Worm (Caenorhabditis elegans) whole organism, early embryonic: ENCODE measurements around the gene acbp-3.

Source experiments
- B0310.2 ChIP-seq: sonication (generic microtip); optimal IDR thresholded peaks from 2 replicates; lab custom pipeline; 2016; ENCODE audit warnings: mild to moderate bottlenecking, missing genetic modification characterization, missing compliant biosample characterization
- F13C5.2 ChIP-seq: sonication (generic microtip); optimal IDR thresholded peaks from 2 replicates; lab custom pipeline; 2017; ENCODE audit warnings: mild to moderate bottlenecking, missing genetic modification characterization, inconsistent platforms, missing compliant biosample characterization
- aly-1 ChIP-seq: sonication (generic microtip); optimal IDR thresholded peaks from 2 replicates; lab custom pipeline; 2016; ENCODE audit warnings: missing genetic modification characterization, missing compliant biosample characterization
- ama-1 ChIP-seq: fragments of 150-350 bp; optimal IDR thresholded peaks from 2 replicates; lab custom pipeline; 2014
- ceh-13 ChIP-seq: fragments of 200-800 bp; sonication (Bioruptor generic); optimal IDR thresholded peaks from 2 replicates; lab custom pipeline; 2018; ENCODE audit warnings: mild to moderate bottlenecking, missing genetic modification characterization, missing compliant biosample characterization
- ceh-36 ChIP-seq: sonication (generic microtip); optimal IDR thresholded peaks from 2 replicates; lab custom pipeline; 2016; ENCODE audit warnings: missing genetic modification characterization, inconsistent platforms, missing compliant biosample characterization
- ets-7 ChIP-seq: sonication (generic microtip); optimal IDR thresholded peaks from 2 replicates; lab custom pipeline; 2016; ENCODE audit warnings: missing genotype, missing genetic modification characterization, missing compliant biosample characterization
- flt-1 ChIP-seq: fragments of 200-800 bp; sonication (Bioruptor generic); IDR thresholded peaks from 2 replicates; pipeline ENCODE4 v1.3.6; 2022; ENCODE audit warnings: missing genetic modification characterization, missing compliant biosample characterization
- hmbx-1 ChIP-seq: sonication (generic microtip); optimal IDR thresholded peaks from 2 replicates; lab custom pipeline; 2016; ENCODE audit warnings: mild to moderate bottlenecking, missing genetic modification characterization, missing compliant biosample characterization
- hmg-4 ChIP-seq: fragments of 200-800 bp; sonication (Bioruptor generic); optimal IDR thresholded peaks from 2 replicates; lab custom pipeline; 2018; ENCODE audit warnings: mild to moderate bottlenecking, missing genetic modification characterization, missing compliant biosample characterization
- hnd-1 ChIP-seq: sonication (generic microtip); optimal IDR thresholded peaks from 2 replicates; lab custom pipeline; 2016; ENCODE audit warnings: missing genetic modification characterization, missing compliant biosample characterization
- pes-1 ChIP-seq: fragments of 200-800 bp; sonication (Bioruptor generic); IDR thresholded peaks from 2 replicates; pipeline ENCODE4 v1.3.6; 2022; ENCODE audit warnings: missing genetic modification reagents, missing genetic modification characterization, missing compliant biosample characterization
- scrt-1 ChIP-seq: fragments of 200-800 bp; sonication (Bioruptor generic); IDR thresholded peaks from 2 replicates; pipeline ENCODE4 v1.3.6; 2022; ENCODE audit warnings: missing genetic modification characterization, missing compliant biosample characterization
- sea-1 ChIP-seq: fragments of 200-800 bp; sonication (Bioruptor generic); conservative IDR thresholded peaks from 2 replicates; pipeline ENCODE4 v1.3.6; 2022; ENCODE audit warnings: missing genetic modification characterization, missing compliant biosample characterization
- tbx-11 ChIP-seq: fragments of 200-800 bp; sonication (Bioruptor generic); IDR thresholded peaks from 2 replicates; pipeline ENCODE4 v1.3.6; 2022; ENCODE audit warnings: missing genetic modification characterization, missing compliant biosample characterization
- tbx-37 ChIP-seq: fragments of 200-800 bp; sonication (Bioruptor generic); conservative IDR thresholded peaks from 2 replicates; pipeline ENCODE4 v1.3.6; 2022; ENCODE audit warnings: missing genetic modification reagents, missing genetic modification characterization, missing compliant biosample characterization
- tra-4 ChIP-seq: sonication (generic microtip); optimal IDR thresholded peaks from 2 replicates; lab custom pipeline; 2017; ENCODE audit warnings: missing genetic modification characterization, missing compliant biosample characterization

acbp-3 gene

DNA sequence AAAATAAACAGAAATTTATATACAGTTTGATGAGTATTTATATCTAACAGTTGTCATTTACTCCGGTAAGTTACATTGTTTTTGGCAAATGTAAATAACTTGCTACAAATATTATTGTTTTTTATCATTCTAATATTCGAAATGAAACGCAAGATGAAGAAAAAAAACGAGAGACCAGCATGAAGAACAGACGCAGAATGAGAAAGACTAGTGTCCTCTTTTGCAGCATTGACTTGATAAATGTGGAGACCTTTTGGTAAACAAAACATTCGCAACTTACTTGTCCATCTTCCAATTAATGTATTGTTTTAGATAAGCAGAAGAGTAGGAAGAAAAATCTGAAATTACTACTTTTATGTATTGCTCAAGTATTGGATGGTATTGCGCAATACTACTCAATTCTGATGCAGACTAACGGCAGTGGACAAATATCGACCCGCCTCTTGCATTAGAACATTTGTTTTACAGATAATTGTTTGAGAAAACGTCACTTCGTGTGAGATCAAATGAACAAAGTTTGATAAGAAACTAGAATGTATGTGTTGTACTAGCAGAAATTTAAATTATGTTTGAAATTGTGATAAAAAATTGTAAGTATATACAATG is 25.8 kb upstream of the acbp-3 start, which contains the start of gene pgp-6:
Gene pgp-6, minus strand, starts transcription at position 288 of the 606 bp plus-strand sequence.
- no peak for TF ChIP-seq tbx-11 (GFP tag; lab: Robert Waterston, UW)
- no peak for TF ChIP-seq B0310.2 (tag; lab: Kevin White, UChicago)
- no peak for TF ChIP-seq tbx-37 (GFP tag; lab: Robert Waterston, UW)
- TF ChIP-seq scrt-1 (GFP tag; lab: Robert Waterston, UW) = no peak
- no peak for TF ChIP-seq hmbx-1 (tag; lab: Kevin White, UChicago)
- no peak for TF ChIP-seq ama-1 (lab: Kevin White, UChicago)
- TF ChIP-seq flt-1 (GFP tag; lab: Robert Waterston, UW) = no peak
- TF ChIP-seq hnd-1 = no peak
- TF ChIP-seq ceh-36 (tag; lab: Kevin White, UChicago) = no peak
- no peak for TF ChIP-seq pes-1 (GFP tag; lab: Robert Waterston, UW)
- no peak for TF ChIP-seq ets-7 (tag; lab: Kevin White, UChicago)
- TF ChIP-seq aly-1 = no peak
- no peak for TF ChIP-seq tra-4 (tag; lab: Kevin White, UChicago)

DNA sequence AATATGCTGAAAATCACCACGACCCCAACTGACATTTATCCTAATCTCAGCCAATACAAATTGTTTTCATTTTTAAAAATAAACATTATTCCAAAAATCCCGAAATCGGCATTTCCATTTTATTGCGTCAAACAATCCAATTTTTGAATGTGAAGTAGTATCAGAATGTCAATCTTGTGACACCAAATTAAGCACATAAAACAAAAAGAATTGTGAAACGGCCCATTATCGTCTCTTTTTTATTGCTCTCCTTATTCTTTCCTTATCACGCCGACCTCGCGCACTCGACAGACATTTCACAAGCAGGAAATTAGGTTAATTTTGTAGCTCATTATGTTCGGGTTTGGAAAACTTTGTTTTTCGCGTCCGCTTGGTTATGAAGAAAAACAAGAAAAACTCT is 22.6 kb upstream of the acbp-3 start, which contains the start of gene T21E8.4:
Gene T21E8.4, plus strand, starts transcription at position 301 of the 400 bp plus-strand sequence.
- no peak for TF ChIP-seq tbx-11 (GFP tag; lab: Robert Waterston, UW)
- TF ChIP-seq hmbx-1 (tag; lab: Kevin White, UChicago) = no peak

DNA sequence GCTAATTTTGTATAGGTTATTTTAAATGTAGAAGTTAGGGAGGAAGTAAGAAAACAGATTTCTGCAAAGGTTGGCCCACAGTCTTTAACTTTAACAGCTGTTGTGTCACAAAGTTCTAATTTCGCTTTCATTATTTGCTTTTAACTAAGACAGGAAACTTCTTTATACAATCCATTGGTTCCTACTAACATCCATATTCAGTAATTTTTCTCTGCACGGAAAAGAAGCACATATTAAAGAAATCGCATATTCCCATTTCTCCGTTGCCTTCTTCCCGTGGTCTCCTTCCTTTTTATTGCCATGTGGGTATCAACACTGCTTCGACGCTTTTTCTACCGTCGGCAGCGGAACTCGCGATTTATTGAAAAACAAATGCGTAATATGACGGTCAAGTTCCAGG is 21.1 kb upstream of the acbp-3 start, which contains the start of gene T21E8.6:
Gene T21E8.6, plus strand, starts transcription at position 301 of the 400 bp plus-strand sequence.
- TF ChIP-seq ceh-13 (no peak), ama-1 (lab: Kevin White, UChicago) (no peak)

DNA sequence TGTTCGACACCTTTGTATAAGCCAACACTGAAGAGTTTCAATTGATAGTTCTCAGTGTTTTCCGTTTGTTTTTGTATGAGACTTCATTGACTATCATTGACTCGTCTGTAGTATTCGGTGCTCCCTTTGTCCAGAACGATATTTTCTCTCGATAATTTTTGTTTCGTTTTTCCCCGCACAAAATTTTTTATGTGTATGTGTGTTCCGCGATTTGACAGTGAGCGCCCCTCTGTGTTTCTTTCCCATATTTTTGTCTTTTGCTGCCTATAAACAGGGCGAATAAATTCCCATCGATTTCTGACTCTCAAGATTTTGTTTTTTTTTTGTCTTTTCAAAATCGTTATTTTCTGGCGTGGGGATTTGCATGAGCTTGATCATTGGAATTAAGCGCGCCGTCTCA is 19.9 kb upstream of the acbp-3 start, which contains the start of gene T21E8.7:
Gene T21E8.7, plus strand, starts transcription at position 301 of the 400 bp plus-strand sequence.
- TF ChIP-seq tra-4 (tag; lab: Kevin White, UChicago) (no peak), ceh-36 (tag; lab: Kevin White, UChicago) (no peak), B0310.2 (tag; lab: Kevin White, UChicago) (no peak), ama-1 (lab: Kevin White, UChicago) (no peak), hnd-1 (no peak), aly-1 (no peak), hmbx-1 (tag; lab: Kevin White, UChicago) (no peak), scrt-1 (GFP tag; lab: Robert Waterston, UW) (no peak), pes-1 (GFP tag; lab: Robert Waterston, UW) (no peak), flt-1 (GFP tag; lab: Robert Waterston, UW) (no peak), tbx-37 (GFP tag; lab: Robert Waterston, UW) (no peak), ets-7 (tag; lab: Kevin White, UChicago) (no peak), tbx-11 (GFP tag; lab: Robert Waterston, UW) (no peak)

DNA sequence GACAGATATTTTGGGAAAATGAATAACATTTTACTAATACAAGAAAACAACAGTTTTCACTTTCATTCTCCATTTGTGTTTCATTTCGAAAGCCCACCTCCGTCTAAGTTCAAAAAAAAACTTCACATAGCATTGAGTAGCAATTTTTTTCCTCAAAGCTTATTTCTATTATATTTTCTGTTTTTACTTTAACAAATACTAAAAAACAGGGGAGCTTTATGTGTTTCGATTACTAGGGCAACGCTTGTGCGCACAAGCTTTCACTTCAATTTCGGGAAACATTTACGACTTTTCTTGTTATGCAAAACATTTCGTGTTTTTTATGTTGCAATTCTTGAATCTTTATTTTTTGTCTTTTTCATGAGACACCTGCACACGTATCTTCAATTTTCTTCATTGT is 17.2 kb upstream of the acbp-3 start, which contains the start of gene T21E8.5:
Gene T21E8.5, plus strand, starts transcription at position 301 of the 400 bp plus-strand sequence.
- TF ChIP-seq B0310.2 (tag; lab: Kevin White, UChicago) (no peak), sea-1 (GFP tag; lab: Robert Waterston, UW) (no peak), ceh-13 (no peak), ceh-36 (tag; lab: Kevin White, UChicago) (no peak), tbx-37 (GFP tag; lab: Robert Waterston, UW) (no peak), ama-1 (lab: Kevin White, UChicago) (no peak), hmg-4 (GFP tag; lab: Kevin White, UChicago) (no peak), hnd-1 (no peak), pes-1 (GFP tag; lab: Robert Waterston, UW) (no peak), aly-1 (no peak), scrt-1 (GFP tag; lab: Robert Waterston, UW) (no peak), hmbx-1 (tag; lab: Kevin White, UChicago) (no peak)

DNA sequence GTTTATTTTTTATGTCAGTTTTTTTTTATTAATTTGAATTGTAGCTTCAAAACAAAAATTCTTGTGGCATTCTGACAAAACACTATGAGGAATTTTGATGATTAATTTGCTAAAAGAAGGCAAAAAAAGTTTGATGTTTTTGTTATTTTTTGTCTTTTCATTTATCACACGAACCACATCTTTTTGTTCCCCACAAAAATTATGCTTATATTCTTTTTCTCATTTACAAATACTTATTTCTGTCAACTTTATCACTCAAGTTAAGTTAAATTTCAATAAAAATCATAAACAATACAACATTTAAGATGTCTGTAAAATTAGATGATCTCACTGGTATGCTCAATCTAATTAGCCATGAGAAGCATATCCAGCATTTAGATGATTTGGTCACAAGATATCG is 14.9 kb upstream of the acbp-3 start, which contains the start of gene F47B10.6:
Gene F47B10.6, plus strand, starts transcription at position 301 of the 400 bp plus-strand sequence.
- TF ChIP-seq hmg-4 (GFP tag; lab: Kevin White, UChicago) (no peak), aly-1 (no peak), tbx-11 (GFP tag; lab: Robert Waterston, UW) (no peak), hmbx-1 (tag; lab: Kevin White, UChicago) (no peak), pes-1 (GFP tag; lab: Robert Waterston, UW) (no peak), F13C5.2 (tag; lab: Kevin White, UChicago) (no peak), ceh-36 (tag; lab: Kevin White, UChicago) (no peak), scrt-1 (GFP tag; lab: Robert Waterston, UW) (no peak), tbx-37 (GFP tag; lab: Robert Waterston, UW) (no peak), flt-1 (GFP tag; lab: Robert Waterston, UW) (no peak), ceh-13 (no peak), hnd-1 (no peak), tra-4 (tag; lab: Kevin White, UChicago) (no peak)

DNA sequence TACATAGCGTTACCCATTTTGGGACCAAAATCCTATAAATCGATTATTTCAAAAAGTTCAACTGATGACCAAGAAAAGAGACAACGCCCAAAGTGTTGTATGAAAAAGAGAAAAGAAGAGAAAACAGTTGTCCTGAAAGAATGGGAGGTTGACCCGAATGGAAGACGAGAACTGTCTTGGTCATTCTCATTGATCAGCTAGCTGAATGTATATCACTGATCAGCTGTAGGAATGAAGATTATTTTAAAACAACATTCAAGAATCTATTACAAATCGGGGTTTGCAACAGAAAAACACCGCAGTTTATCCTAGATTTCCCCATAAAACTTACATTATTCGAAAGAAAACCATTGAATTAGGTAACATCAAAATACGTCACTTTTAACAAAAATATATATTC is 12.6 kb upstream of the acbp-3 start, which contains the start of gene F47B10.5:
Gene F47B10.5, minus strand, starts transcription at position 101 of the 400 bp plus-strand sequence.
- TF ChIP-seq hmbx-1 (tag; lab: Kevin White, UChicago) (no peak), pes-1 (GFP tag; lab: Robert Waterston, UW) (no peak), ceh-36 (tag; lab: Kevin White, UChicago) (no peak), hnd-1 (no peak), tra-4 (tag; lab: Kevin White, UChicago) (no peak)

DNA sequence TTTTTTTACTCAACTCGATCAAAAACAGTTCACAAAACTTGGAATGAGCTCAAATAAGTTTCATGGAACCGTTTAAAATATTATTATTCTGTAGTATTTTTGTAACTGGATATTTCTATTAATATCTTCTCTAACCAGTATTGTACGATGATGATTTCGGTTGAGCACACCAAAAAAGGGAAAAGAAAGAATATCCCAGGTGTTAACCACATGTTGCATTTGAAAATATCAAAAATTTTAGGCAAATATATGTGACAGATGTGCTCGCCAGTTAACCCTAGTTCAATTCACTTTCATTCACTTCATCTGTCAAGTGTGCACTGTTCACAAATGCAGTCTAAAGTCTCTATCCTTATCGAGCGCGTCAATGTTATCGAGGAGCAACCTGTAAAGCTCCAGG is 12.1 kb upstream of the acbp-3 start, which contains the start of gene F47B10.4:
Gene F47B10.4, plus strand, starts transcription at position 301 of the 400 bp plus-strand sequence.
- no peak for TF ChIP-seq flt-1 (GFP tag; lab: Robert Waterston, UW)
